Worm (Caenorhabditis elegans) whole organism, L4 larva: ENCODE data around the gene pfk-1.2.

Experiments used
- F26F4.8 ChIP-seq: fragments of 200-800 bp; sonication (Bioruptor generic); conservative IDR thresholded peaks from 2 replicates; pipeline ENCODE4 v1.3.6; 2022; ENCODE audit warnings: missing genetic modification characterization, missing compliant biosample characterization
- T20F7.1 ChIP-seq: fragments of 200-800 bp; sonication (Bioruptor generic); optimal IDR thresholded peaks from 2 replicates; lab custom pipeline; 2018; ENCODE audit warnings: mild to moderate bottlenecking, missing genetic modification characterization, missing compliant biosample characterization
- T26A8.4 ChIP-seq: fragments of 200-800 bp; sonication (Bioruptor generic); IDR thresholded peaks from 2 replicates; pipeline ENCODE4 v1.3.6; 2022; ENCODE audit warnings: missing genetic modification characterization, missing compliant biosample characterization
- ama-1 ChIP-seq: fragments of 150-350 bp; optimal IDR thresholded peaks from 2 replicates; lab custom pipeline; 2014; ENCODE audit warnings: inconsistent platforms, mixed read lengths
- ceh-82 ChIP-seq: sonication (generic microtip); optimal IDR thresholded peaks from 2 replicates; lab custom pipeline; 2017; ENCODE audit warnings: missing biosample characterization, missing genetic modification characterization
- lin-39 ChIP-seq: fragments of 150-350 bp; optimal IDR thresholded peaks from 2 replicates; lab custom pipeline; 2014; ENCODE audit warnings: missing biosample characterization, missing genetic modification reagents, missing genetic modification characterization
- nhr-11 ChIP-seq: fragments of 150-350 bp; optimal IDR thresholded peaks from 2 replicates; lab custom pipeline; 2014; ENCODE audit warnings: missing biosample characterization, missing genetic modification characterization
- nhr-237 ChIP-seq: sonication (generic microtip); optimal IDR thresholded peaks from 2 replicates; lab custom pipeline; 2017; ENCODE audit warnings: missing biosample characterization, missing genetic modification characterization
- php-3 ChIP-seq: fragments of 200-800 bp; sonication (Bioruptor generic); IDR thresholded peaks from 2 replicates; pipeline ENCODE4 v1.3.6; 2022; ENCODE audit warnings: missing genetic modification reagents, missing genetic modification characterization, missing compliant biosample characterization
- skn-1 ChIP-seq: fragments of 150-350 bp; optimal IDR thresholded peaks from 2 replicates; lab custom pipeline; 2014; ENCODE audit warnings: missing biosample characterization, missing genetic modification characterization
- snpc-4 ChIP-seq: fragments of 150-350 bp; optimal IDR thresholded peaks from 2 replicates; lab custom pipeline; 2014; ENCODE audit warnings: missing biosample characterization, missing genetic modification characterization
- zfp-2 ChIP-seq: sonication (generic microtip); optimal IDR thresholded peaks from 2 replicates; lab custom pipeline; 2016; ENCODE audit warnings: mild to moderate bottlenecking, missing genetic modification characterization, missing compliant biosample characterization
- ztf-11 ChIP-seq: fragments of 150-350 bp; optimal IDR thresholded peaks from 2 replicates; lab custom pipeline; 2014; ENCODE audit warnings: missing biosample characterization, missing genetic modification characterization

ce11 chrV:9545238-9545709, 13.7 kb downstream of the pfk-1.2 start, which contains the start of the genes his-35 and his-41:
- TF ChIP-seq T20F7.1 (GFP tag; lab: Kevin White, UChicago), result no peak
- no peak for TF ChIP-seq F26F4.8 (GFP tag; lab: Robert Waterston, UW)
- no peak for TF ChIP-seq zfp-2 (tag; lab: Kevin White, UChicago)
- TF ChIP-seq lin-39 (tag; lab: Kevin White, UChicago), result no peak
- peak; percentile 76 for TF ChIP-seq nhr-11 (tag; lab: Kevin White, UChicago)
- TF ChIP-seq ceh-82 (tag; lab: Kevin White, UChicago), result no peak
- TF ChIP-seq ztf-11 (tag; lab: Kevin White, UChicago), result no peak
- TF ChIP-seq nhr-237 (tag; lab: Kevin White, UChicago), result no peak
- TF ChIP-seq skn-1 (tag; lab: Kevin White, UChicago), result no peak
- no peak; the same call in 1 of the 2 replicates for TF ChIP-seq T26A8.4 (GFP tag; lab: Robert Waterston, UW)
- TF ChIP-seq snpc-4, result no peak
- no peak for TF ChIP-seq php-3 (GFP tag; lab: Robert Waterston, UW)
- peak; percentile 85 for TF ChIP-seq ama-1 (lab: Kevin White, UChicago)
